Worm (Caenorhabditis elegans): Measurements from ENCODE around the gene flp-24.

Gene flp-24

ce11 chrIII:698814-699213 is 26.1 kb upstream of the flp-24 start (continued):
- TF ChIP-seq chd-7 (tag; optimal IDR thresholded peaks at IDR 0.05) (peak; percentile 71), Y56A3A.18 (GFP tag; IDR thresholded peaks at IDR 0.05) (0 out of 2 replicates have a peak, but pooled peaks have one; percentile 43), ama-1 (optimal IDR thresholded peaks at IDR 0.05) (no peak), ama-1 (GFP tag; optimal IDR thresholded peaks at IDR 0.05) (peak; percentile 40 to 43), C17E4.6 (GFP tag; IDR thresholded peaks at IDR 0.05) (no peak), T26A5.8 (tag; optimal IDR thresholded peaks at IDR 0.05) (peak; percentile 13), F23B12.7 (tag; optimal IDR thresholded peaks at IDR 0.05; ENCODE audit: insufficient read depth) (peak; percentile 2), xnd-1 (tag; optimal IDR thresholded peaks at IDR 0.05) (no peak), mxl-1 (tag; optimal IDR thresholded peaks at IDR 0.05) (peak; percentile 59), let-526 (GFP tag; IDR thresholded peaks at IDR 0.05) (no peak), ccch-3 (GFP tag; optimal IDR thresholded peaks at IDR 0.05) (no peak), zim-3 (tag; optimal IDR thresholded peaks at IDR 0.05) (peak; percentile 17), mcd-1 (GFP tag; IDR thresholded peaks at IDR 0.05) (peak; percentile 35; the same call in 1 of the 2 replicates), ztf-3 (GFP tag; optimal IDR thresholded peaks at IDR 0.05) (no peak), attf-5 (GFP tag; optimal IDR thresholded peaks at IDR 0.05) (peak; percentile 68), dpl-1 (GFP tag; optimal IDR thresholded peaks at IDR 0.05) (no peak), F57A8.1 (GFP tag; optimal IDR thresholded peaks at IDR 0.05) (peak; percentile 21), tbx-9 (tag; optimal IDR thresholded peaks at IDR 0.05; ENCODE audit: borderline replicate concordance) (no peak), pbrm-1 (GFP tag; IDR thresholded peaks at IDR 0.05) (no peak), nhr-80 (tag; optimal IDR thresholded peaks at IDR 0.05) (peak; percentile 54), F10E7.11 (tag; optimal IDR thresholded peaks at IDR 0.05) (no peak), nhr-90 (tag; optimal IDR thresholded peaks at IDR 0.05) (peak; percentile 81), cebp-2 (GFP tag; IDR thresholded peaks at IDR 0.05) (no peak), F22D6.2 (tag; optimal IDR thresholded peaks at IDR 0.05) (no peak), B0019.2 (GFP tag; conservative IDR thresholded peaks at IDR 0.05) (no peak), ztf-6 (GFP tag; IDR thresholded peaks at IDR 0.05) (no peak), snpc-1.1 (tag; optimal IDR thresholded peaks at IDR 0.05; ENCODE audit: insufficient read depth) (no peak), ekl-4 (GFP tag; IDR thresholded peaks at IDR 0.05) (peak; percentile 56; the same call in 1 of the 2 replicates), ceh-91 (GFP tag; IDR thresholded peaks at IDR 0.05) (0 out of 2 replicates have a peak, but pooled peaks have one; percentile 27), B0336.3 (GFP tag; IDR thresholded peaks at IDR 0.05) (0 out of 2 replicates have a peak, but pooled peaks have one; percentile 51), egl-44 (GFP tag; IDR thresholded peaks at IDR 0.05) (peak; percentile 84), madf-3 (GFP tag; IDR thresholded peaks at IDR 0.05) (peak; percentile 80), hlh-12 (tag; optimal IDR thresholded peaks at IDR 0.05) (no peak), nfya-1 (tag; optimal IDR thresholded peaks at IDR 0.05; ENCODE audit: borderline replicate concordance, insufficient read depth) (no peak), snpc-4 (GFP tag; optimal IDR thresholded peaks at IDR 0.05) (no peak), snpc-4 (tag; optimal IDR thresholded peaks at IDR 0.05) (no peak), cebp-1 (GFP tag; IDR thresholded peaks at IDR 0.05) (no peak), cebp-1 (tag; optimal IDR thresholded peaks at IDR 0.05) (peak; percentile 49), somi-1 (GFP tag; optimal IDR thresholded peaks at IDR 0.05) (peak; percentile 53), lin-26 (GFP tag; IDR thresholded peaks at IDR 0.05) (peak; percentile 95), ztf-25 (GFP tag; IDR thresholded peaks at IDR 0.05) (peak; percentile 58; the same call in 1 of the 2 replicates), tlf-1 (GFP tag; optimal IDR thresholded peaks at IDR 0.05) (no peak), ZK185.1 (tag; optimal IDR thresholded peaks at IDR 0.05; ENCODE audit: poor library complexity, severe bottlenecking) (no peak), B0035.1 (tag; optimal IDR thresholded peaks at IDR 0.05) (peak; percentile 21), K12H6.12 (tag; optimal IDR thresholded peaks at IDR 0.05) (no peak), ztf-18 (tag; optimal IDR thresholded peaks at IDR 0.05) (peak; percentile 78), efl-1 (GFP tag; optimal IDR thresholded peaks at IDR 0.05) (no peak), lsl-1 (GFP tag; optimal IDR thresholded peaks at IDR 0.05) (peak; percentile 45), K11D2.4 (GFP tag; IDR thresholded peaks at IDR 0.05) (no peak), ets-4 (GFP tag; optimal IDR thresholded peaks at IDR 0.05) (no peak)

Data from whole organism, young adult.